Fruit fly (Drosophila melanogaster) whole organism, embryonic: ENCODE data around the gene Mct1.

Source experiments
- Bgb ChIP-seq: fragments of 200-800 bp; sonication (Bioruptor generic); IDR thresholded peaks from 2 replicates; pipeline ENCODE4 v1.3.6; 2022; ENCODE audit warnings: missing biosample characterization, missing genetic modification characterization; ENCODE audit not compliant: partially characterized antibody
- CG10431 ChIP-seq: fragments of 200-800 bp; sonication (Bioruptor generic); optimal IDR thresholded peaks from 3 replicates; lab custom pipeline; 2018; ENCODE audit warnings: missing biosample characterization, mild to moderate bottlenecking, missing genetic modification characterization
- CG10462 ChIP-seq: fragments of 200-800 bp; sonication (Bioruptor generic); optimal IDR thresholded peaks from 2 replicates; lab custom pipeline; 2016; ENCODE audit warnings: missing biosample characterization, missing genetic modification characterization
- CG11695 ChIP-seq: fragments of 200-800 bp; sonication (Bioruptor generic); IDR thresholded peaks from 3 replicates; pipeline ENCODE4 v1.3.6; 2022; ENCODE audit warnings: missing biosample characterization, missing genetic modification characterization
- CG12236 ChIP-seq: fragments of 200-800 bp; sonication (Bioruptor generic); optimal IDR thresholded peaks from 2 replicates; lab custom pipeline; 2016; ENCODE audit warnings: missing biosample characterization, missing genetic modification characterization
- CG12942 ChIP-seq: fragments of 200-800 bp; sonication (Bioruptor generic); optimal IDR thresholded peaks from 3 replicates; lab custom pipeline; 2016; ENCODE audit warnings: missing biosample characterization, missing genetic modification characterization
- CG14860 ChIP-seq: fragments of 200-800 bp; sonication (Bioruptor generic); IDR thresholded peaks from 3 replicates; pipeline ENCODE4 v1.3.6; 2022; ENCODE audit warnings: missing biosample characterization, missing genetic modification characterization; ENCODE audit not compliant: partially characterized antibody
- CG15514 ChIP-seq: fragments of 200-800 bp; sonication (Bioruptor generic); optimal IDR thresholded peaks from 3 replicates; lab custom pipeline; 2017; ENCODE audit warnings: missing biosample characterization, missing genetic modification characterization, mild to moderate bottlenecking, moderate library complexity, missing genetic modification reagents
- CG15601 ChIP-seq: fragments of 200-800 bp; sonication (Bioruptor generic); optimal IDR thresholded peaks from 3 replicates; lab custom pipeline; 2019; ENCODE audit warnings: missing biosample characterization, mild to moderate bottlenecking, missing genetic modification characterization, moderate library complexity
- CG1602 ChIP-seq: fragments of 200-800 bp; sonication (Bioruptor generic); optimal IDR thresholded peaks from 3 replicates; lab custom pipeline; 2016; ENCODE audit warnings: missing biosample characterization, missing genetic modification characterization
- CG17328 ChIP-seq: fragments of 200-800 bp; sonication (Bioruptor generic); IDR thresholded peaks from 2 replicates; pipeline ENCODE4 v1.3.6; 2022; ENCODE audit warnings: missing biosample characterization, missing genetic modification characterization
- CG18011 ChIP-seq: fragments of 200-800 bp; sonication (Bioruptor generic); optimal IDR thresholded peaks from 2 replicates; lab custom pipeline; 2017; ENCODE audit warnings: missing biosample characterization, missing genetic modification characterization, mild to moderate bottlenecking, moderate library complexity, missing genotype
- CG2678 ChIP-seq: fragments of 200-800 bp; sonication (Bioruptor generic); optimal IDR thresholded peaks from 3 replicates; lab custom pipeline; 2019; ENCODE audit warnings: missing biosample characterization, mild to moderate bottlenecking, missing genetic modification characterization, moderate library complexity
- CG4328 ChIP-seq: fragments of 200-800 bp; sonication (Bioruptor generic); optimal IDR thresholded peaks from 3 replicates; lab custom pipeline; 2017; ENCODE audit warnings: missing biosample characterization, missing genetic modification reagents, missing genetic modification characterization
- CG4424 ChIP-seq: fragments of 200-800 bp; sonication (Bioruptor generic); optimal IDR thresholded peaks from 3 replicates; lab custom pipeline; 2016; ENCODE audit warnings: missing biosample characterization, missing genetic modification characterization
- CG4730 ChIP-seq: fragments of 200-800 bp; sonication (Bioruptor generic); IDR thresholded peaks from 2 replicates; pipeline ENCODE4 v1.3.6; 2022; ENCODE audit warnings: missing biosample characterization, missing genetic modification characterization
- CG6254 ChIP-seq: fragments of 200-800 bp; sonication (Bioruptor generic); optimal IDR thresholded peaks from 3 replicates; lab custom pipeline; 2017; ENCODE audit warnings: mild to moderate bottlenecking, missing biosample characterization, missing genetic modification reagents, missing genetic modification characterization
- CG7271 ChIP-seq: fragments of 200-800 bp; sonication (Bioruptor generic); optimal IDR thresholded peaks from 2 replicates; lab custom pipeline; 2018; ENCODE audit warnings: missing biosample characterization, mild to moderate bottlenecking, missing genetic modification characterization, moderate library complexity
- CG9609 ChIP-seq: fragments of 200-800 bp; sonication (Bioruptor generic); optimal IDR thresholded peaks from 3 replicates; lab custom pipeline; 2016; ENCODE audit warnings: missing biosample characterization, missing genetic modification characterization
- Chrac-16 ChIP-seq: fragments of 200-800 bp; sonication (Bioruptor generic); optimal IDR thresholded peaks from 3 replicates; lab custom pipeline; 2016; ENCODE audit warnings: missing biosample characterization, missing genetic modification characterization
- Dek ChIP-seq: fragments of 200-800 bp; sonication (Bioruptor generic); optimal IDR thresholded peaks from 3 replicates; lab custom pipeline; 2019; ENCODE audit warnings: missing biosample characterization, mild to moderate bottlenecking, missing genetic modification characterization, moderate library complexity
- Dfd ChIP-seq, 2 experiments: fragments of >200 bp; optimal IDR thresholded peaks; 2 replicates each; lab custom pipeline; 2017; ENCODE audit warnings: missing biosample characterization in 2 of 2, missing genetic modification characterization in 2 of 2
- ERR ChIP-seq: fragments of 200-800 bp; sonication (Bioruptor generic); optimal IDR thresholded peaks from 2 replicates; lab custom pipeline; 2016; ENCODE audit warnings: missing biosample characterization, missing genetic modification characterization
- Elba2 ChIP-seq: fragments of 200-800 bp; sonication (Bioruptor generic); optimal IDR thresholded peaks from 3 replicates; lab custom pipeline; 2016; ENCODE audit warnings: missing biosample characterization, missing genetic modification characterization
- H15 ChIP-seq: fragments of 200-800 bp; sonication (Bioruptor generic); IDR thresholded peaks from 3 replicates; pipeline ENCODE4 v1.3.6; 2022; ENCODE audit warnings: missing biosample characterization, missing genetic modification characterization
- HHEX ChIP-seq: fragments of 200-800 bp; sonication (Bioruptor generic); optimal IDR thresholded peaks from 3 replicates; lab custom pipeline; 2017; ENCODE audit warnings: missing biosample characterization, mild to moderate bottlenecking, missing genetic modification characterization, missing genetic modification reagents
- Hey ChIP-seq: fragments of 200-800 bp; sonication (Bioruptor generic); optimal IDR thresholded peaks from 3 replicates; lab custom pipeline; 2018; ENCODE audit warnings: missing biosample characterization, mild to moderate bottlenecking, missing genetic modification characterization
- Hmr ChIP-seq: fragments of 200-800 bp; sonication (Bioruptor generic); optimal IDR thresholded peaks from 3 replicates; lab custom pipeline; 2017; ENCODE audit warnings: mild to moderate bottlenecking, missing biosample characterization, missing genetic modification reagents, missing genetic modification characterization
- Myb ChIP-seq: fragments of 200-800 bp; sonication (Bioruptor generic); optimal IDR thresholded peaks from 2 replicates; lab custom pipeline; 2016; ENCODE audit warnings: missing biosample characterization, missing genetic modification characterization
- NC2α ChIP-seq: fragments of 200-800 bp; sonication (Bioruptor generic); optimal IDR thresholded peaks from 2 replicates; lab custom pipeline; 2016; ENCODE audit warnings: missing biosample characterization, missing genetic modification characterization
- Optix ChIP-seq: fragments of 200-800 bp; sonication (Bioruptor generic); IDR thresholded peaks from 3 replicates; pipeline ENCODE4 v1.3.6; 2022; ENCODE audit warnings: missing biosample characterization, missing genetic modification characterization
- Sox100B ChIP-seq: fragments of 200-800 bp; sonication (Bioruptor generic); optimal IDR thresholded peaks from 3 replicates; lab custom pipeline; 2018; ENCODE audit warnings: missing biosample characterization, mild to moderate bottlenecking, missing genetic modification characterization
- Sry-δ ChIP-seq: fragments of 200-800 bp; sonication (Bioruptor generic); optimal IDR thresholded peaks from 2 replicates; lab custom pipeline; 2016; ENCODE audit warnings: missing biosample characterization, missing genetic modification characterization
- Stat92E ChIP-seq, 3 experiments: fragments of >200 bp in 2 of 3; fragments of 200-800 bp in 1 of 3; sonication (Bioruptor generic) in 1 of 3; optimal IDR thresholded peaks; 2 replicates each; lab custom pipeline; 2017 to 2019; ENCODE audit warnings: missing biosample characterization in 3 of 3, missing genetic modification characterization in 3 of 3, mild to moderate bottlenecking in 1 of 3, moderate library complexity in 1 of 3
- ab ChIP-seq: fragments of 200-800 bp; sonication (Bioruptor generic); optimal IDR thresholded peaks from 2 replicates; lab custom pipeline; 2016; ENCODE audit warnings: missing biosample characterization, missing genetic modification characterization
- ap ChIP-seq: fragments of 200-800 bp; sonication (Bioruptor generic); IDR thresholded peaks from 2 replicates; pipeline ENCODE4 v1.3.6; 2022; ENCODE audit warnings: missing biosample characterization, missing genetic modification characterization
- ase ChIP-seq: fragments of 200-800 bp; sonication (Bioruptor generic); IDR thresholded peaks from 3 replicates; pipeline ENCODE4 v1.3.6; 2022; ENCODE audit warnings: missing biosample characterization, missing genetic modification characterization
- cwo ChIP-seq: fragments of 200-800 bp; sonication (Bioruptor generic); optimal IDR thresholded peaks from 3 replicates; lab custom pipeline; 2017; ENCODE audit warnings: missing biosample characterization, missing genetic modification characterization, mild to moderate bottlenecking, moderate library complexity, missing genetic modification reagents
- danr ChIP-seq: fragments of 200-800 bp; sonication (Bioruptor generic); IDR thresholded peaks from 2 replicates; pipeline ENCODE4 v1.3.6; 2022; ENCODE audit warnings: missing biosample characterization, missing genetic modification characterization
- dimm ChIP-seq: fragments of 200-800 bp; sonication (Bioruptor generic); IDR thresholded peaks from 2 replicates; pipeline ENCODE4 v1.3.6; 2022; ENCODE audit warnings: missing biosample characterization, missing genetic modification characterization
- en ChIP-seq: fragments of 200-800 bp; sonication (Bioruptor generic); optimal IDR thresholded peaks from 2 replicates; lab custom pipeline; 2016; ENCODE audit warnings: missing biosample characterization, missing genetic modification characterization
- eve ChIP-seq, 2 experiments: fragments of >200 bp; optimal IDR thresholded peaks; 2 replicates each; lab custom pipeline; 2017; ENCODE audit warnings: missing biosample characterization in 2 of 2, missing genetic modification characterization in 2 of 2
- fd96Cb ChIP-seq: fragments of 200-800 bp; sonication (Bioruptor generic); optimal IDR thresholded peaks from 2 replicates; lab custom pipeline; 2018; ENCODE audit warnings: missing biosample characterization, mild to moderate bottlenecking, missing genetic modification characterization, moderate library complexity
- hbn ChIP-seq: fragments of 200-800 bp; sonication (Bioruptor generic); IDR thresholded peaks from 2 replicates; pipeline ENCODE4 v1.3.6; 2022; ENCODE audit warnings: missing biosample characterization, missing genetic modification characterization; ENCODE audit not compliant: partially characterized antibody
- jumu ChIP-seq: fragments of 200-800 bp; sonication (Bioruptor generic); optimal IDR thresholded peaks from 3 replicates; lab custom pipeline; 2016; ENCODE audit warnings: missing biosample characterization, missing genetic modification characterization
- org-1 ChIP-seq: fragments of 200-800 bp; sonication (Bioruptor generic); optimal IDR thresholded peaks from 2 replicates; lab custom pipeline; 2017; ENCODE audit warnings: missing biosample characterization, missing genetic modification characterization
- pho ChIP-seq: fragments of 200-800 bp; sonication (Bioruptor generic); optimal IDR thresholded peaks from 2 replicates; lab custom pipeline; 2016; ENCODE audit warnings: missing biosample characterization, missing genetic modification characterization
- stc ChIP-seq: fragments of 200-800 bp; sonication (Bioruptor generic); IDR thresholded peaks from 2 replicates; pipeline ENCODE4 v1.3.6; 2022; ENCODE audit warnings: missing biosample characterization, missing genetic modification characterization
- tup ChIP-seq: fragments of 200-800 bp; sonication (Bioruptor generic); optimal IDR thresholded peaks from 2 replicates; lab custom pipeline; 2016; ENCODE audit warnings: missing biosample characterization, mild to moderate bottlenecking, missing genetic modification characterization, moderate library complexity

The Mct1 gene

dm6 chrX:2222181-2222790 is 33.3 kb downstream of the Mct1 start, which contains the start of gene Vinc (continued):
- TF ChIP-seq eve (GFP tag; optimal IDR thresholded peaks at IDR 0.05; lab: Kevin White, UChicago) (no peak), Chrac-16 (GFP tag; lab: Kevin White, UChicago) (peak; percentile 52), ap (GFP tag; lab: Robert Waterston, UW) (peak; percentile 67), CG4328 (GFP tag; lab: Kevin White, UChicago) (peak; percentile 92), ab (GFP tag; lab: Kevin White, UChicago) (peak; percentile 35), jumu (GFP tag; lab: Kevin White, UChicago) (peak; percentile 86), CG1602 (GFP tag; lab: Kevin White, UChicago) (peak; percentile 60), CG15601 (tag; lab: Kevin White, UChicago) (peak; percentile 54), CG10431 (GFP tag; lab: Kevin White, UChicago) (no peak), HHEX (peak; percentile 90), H15 (GFP tag; lab: Robert Waterston, UW) (peak; percentile 68; the same call in 2 of the 3 replicates), Hey (tag; lab: Kevin White, UChicago) (peak; percentile 52), CG6254 (GFP tag; lab: Kevin White, UChicago) (peak; percentile 79), CG4730 (GFP tag; lab: Robert Waterston, UW) (peak; percentile 73), Dfd (GFP tag; optimal IDR thresholded peaks at IDR 0.05; lab: Kevin White, UChicago) (no peak), CG12942 (peak; percentile 67), ase (GFP tag; lab: Robert Waterston, UW) (0 out of 3 replicates have a peak, but pooled peaks have one; percentile 55), CG11695 (peak; percentile 94), CG12236 (peak; percentile 43), CG15514 (GFP tag; lab: Kevin White, UChicago) (peak; percentile 86), Dek (tag; lab: Kevin White, UChicago) (peak; percentile 83), Optix (GFP tag; lab: Robert Waterston, UW) (peak; percentile 52; the same call in 1 of the 3 replicates), cwo (GFP tag; lab: Kevin White, UChicago) (peak; percentile 91), NC2α (peak; percentile 29), ERR (GFP tag; lab: Kevin White, UChicago) (peak; percentile 78), Elba2 (GFP tag; lab: Kevin White, UChicago) (no peak), CG14860 (0 out of 3 replicates have a peak, but pooled peaks have one; percentile 47), CG17328 (GFP tag; lab: Robert Waterston, UW) (peak; percentile 62), CG7271 (tag; lab: Kevin White, UChicago) (no peak), pho (peak; percentile 49), org-1 (GFP tag; lab: Kevin White, UChicago) (peak; percentile 53), tup (GFP tag; lab: Kevin White, UChicago) (peak; percentile 83), stc (GFP tag; lab: Robert Waterston, UW) (peak; percentile 83), Hmr (GFP tag; lab: Kevin White, UChicago) (peak; percentile 86), danr (GFP tag; lab: Robert Waterston, UW) (peak; percentile 76), Sox100B (no peak), en (peak; percentile 82), Stat92E (GFP tag; optimal IDR thresholded peaks at IDR 0.05; lab: Kevin White, UChicago) (peak in 1 of 3 experiments; percentile 42), CG9609 (GFP tag; lab: Kevin White, UChicago) (peak; percentile 50), dimm (GFP tag; lab: Robert Waterston, UW) (no peak), hbn (no peak), CG10462 (GFP tag; lab: Kevin White, UChicago) (peak; percentile 56), fd96Cb (tag; lab: Kevin White, UChicago) (peak; percentile 85), Sry-δ (peak; percentile 55), CG4424 (peak; percentile 89), CG2678 (tag; lab: Kevin White, UChicago) (peak; percentile 96), CG18011 (peak; percentile 53), Myb (GFP tag; lab: Kevin White, UChicago) (peak; percentile 58), Bgb (GFP tag; lab: Robert Waterston, UW) (peak; percentile 43)
